Worm (Caenorhabditis elegans): ENCODE measurements around the gene ham-1.

DNA sequence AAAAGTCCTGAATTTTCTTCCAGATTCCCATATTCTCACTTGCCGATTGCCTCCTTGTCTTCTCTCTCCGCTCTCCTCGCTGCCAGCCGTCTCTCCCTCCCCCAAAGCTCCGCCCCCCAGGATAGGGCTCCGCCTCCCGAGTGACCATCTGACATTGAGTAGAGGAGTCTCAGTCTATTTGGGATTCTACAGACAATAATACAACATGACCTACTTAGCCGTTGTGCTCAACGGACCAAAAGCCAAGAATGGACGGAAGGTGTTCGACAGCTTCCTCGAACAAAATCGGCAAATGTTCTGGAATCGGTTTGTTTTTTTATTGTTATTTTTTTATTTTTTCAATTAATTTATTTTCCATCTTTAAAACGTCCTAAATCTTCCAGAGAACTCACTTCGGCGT is at the start of gene ham-1:
- TF ChIP-seq snpc-4 (tag; optimal IDR thresholded peaks at IDR 0.05) (no peak), zag-1 (tag; optimal IDR thresholded peaks at IDR 0.05) (no peak), nfya-1 (tag; optimal IDR thresholded peaks at IDR 0.05; ENCODE audit: insufficient read depth) (no peak), R02D3.7 (tag; optimal IDR thresholded peaks at IDR 0.05) (no peak), nhr-237 (tag; optimal IDR thresholded peaks at IDR 0.05) (no peak), skn-1 (tag; optimal IDR thresholded peaks at IDR 0.05) (no peak), ama-1 (optimal IDR thresholded peaks at IDR 0.05) (no peak)

Measured in whole organism, L3 larva.